Worm (Caenorhabditis elegans) whole organism, L4 larva: ENCODE measurements around the gene D2021.4.

Experiments used
- F37D6.2 ChIP-seq: sonication (generic microtip); optimal IDR thresholded peaks from 2 replicates; lab custom pipeline; 2016; ENCODE audit warnings: mild to moderate bottlenecking, missing genetic modification characterization, missing compliant biosample characterization
- F49E8.2 ChIP-seq: sonication (generic microtip); optimal IDR thresholded peaks from 2 replicates; lab custom pipeline; 2016; ENCODE audit warnings: missing compliant biosample characterization, mild to moderate bottlenecking, missing genetic modification characterization, borderline replicate concordance
- T20F7.1 ChIP-seq: fragments of 200-800 bp; sonication (Bioruptor generic); optimal IDR thresholded peaks from 2 replicates; lab custom pipeline; 2018; ENCODE audit warnings: mild to moderate bottlenecking, missing genetic modification characterization, missing compliant biosample characterization
- T26A8.4 ChIP-seq: fragments of 200-800 bp; sonication (Bioruptor generic); IDR thresholded peaks from 2 replicates; pipeline ENCODE4 v1.3.6; 2022; ENCODE audit warnings: missing genetic modification characterization, missing compliant biosample characterization
- Y105C5A.15 ChIP-seq: fragments of 200-800 bp; sonication (Bioruptor generic); IDR thresholded peaks from 2 replicates; pipeline ENCODE4 v1.3.6; 2022; ENCODE audit warnings: missing genetic modification characterization, missing compliant biosample characterization
- Y48G9A.11 ChIP-seq: fragments of 200-800 bp; sonication (Bioruptor generic); IDR thresholded peaks from 2 replicates; pipeline ENCODE4 v1.3.6; 2022; ENCODE audit warnings: missing genetic modification reagents, missing genetic modification characterization, missing compliant biosample characterization
- aha-1 ChIP-seq: fragments of 150-350 bp; peaks from one replicate; lab custom pipeline; 2014; ENCODE audit warnings: missing biosample characterization, missing genetic modification characterization
- ceh-20 ChIP-seq: fragments of 200-800 bp; sonication (Bioruptor generic); IDR thresholded peaks from 2 replicates; pipeline ENCODE4 v1.3.6; 2022; ENCODE audit warnings: missing genetic modification reagents, missing genetic modification characterization, missing compliant biosample characterization
- ceh-28 ChIP-seq: fragments of 150-350 bp; optimal IDR thresholded peaks from 2 replicates; lab custom pipeline; 2014; ENCODE audit warnings: missing biosample characterization, missing genetic modification reagents, missing genetic modification characterization
- ceh-44 ChIP-seq: fragments of 200-800 bp; sonication (Bioruptor generic); IDR thresholded peaks from 2 replicates; pipeline ENCODE4 v1.3.6; 2022; ENCODE audit warnings: missing genetic modification reagents, missing genetic modification characterization, missing compliant biosample characterization
- ceh-62 ChIP-seq: sonication (generic microtip); optimal IDR thresholded peaks from 2 replicates; lab custom pipeline; 2017; ENCODE audit warnings: missing biosample characterization, missing genetic modification characterization
- cey-2 ChIP-seq: sonication (generic microtip); optimal IDR thresholded peaks from 3 replicates; lab custom pipeline; 2017; ENCODE audit warnings: missing genetic modification characterization, mild to moderate bottlenecking, missing compliant biosample characterization, antibody characterized with exemption, borderline replicate concordance; ENCODE audit not compliant: insufficient read depth
- daf-12 ChIP-seq: fragments of 150-350 bp; optimal IDR thresholded peaks from 2 replicates; lab custom pipeline; 2014; ENCODE audit warnings: missing biosample characterization, missing genetic modification reagents, missing genetic modification characterization
- dmd-6 ChIP-seq: fragments of 200-800 bp; sonication (Bioruptor generic); IDR thresholded peaks from 2 replicates; pipeline ENCODE4 v1.3.6; 2022; ENCODE audit warnings: missing genetic modification reagents, missing genetic modification characterization, missing compliant biosample characterization
- dmd-8 ChIP-seq: fragments of 200-800 bp; sonication (Bioruptor generic); IDR thresholded peaks from 2 replicates; pipeline ENCODE4 v1.3.6; 2022; ENCODE audit warnings: missing genetic modification characterization, missing compliant biosample characterization
- dmd-9 ChIP-seq: fragments of 200-800 bp; sonication (Bioruptor generic); IDR thresholded peaks from 2 replicates; pipeline ENCODE4 v1.3.6; 2022; ENCODE audit warnings: missing genetic modification reagents, missing genetic modification characterization, missing compliant biosample characterization
- duxl-1 ChIP-seq: sonication (generic microtip); optimal IDR thresholded peaks from 2 replicates; lab custom pipeline; 2016; ENCODE audit warnings: mild to moderate bottlenecking, missing genetic modification characterization, moderate library complexity, missing compliant biosample characterization; ENCODE audit not compliant: poor library complexity
- egl-27 ChIP-seq: sonication (generic microtip); optimal IDR thresholded peaks from 3 replicates; lab custom pipeline; 2017; ENCODE audit warnings: missing biosample characterization, missing genetic modification reagents, missing genetic modification characterization
- egl-43 ChIP-seq: fragments of 200-800 bp; sonication (Bioruptor generic); IDR thresholded peaks from 2 replicates; pipeline ENCODE4 v1.3.6; 2022; ENCODE audit warnings: missing genetic modification reagents, missing genetic modification characterization, missing compliant biosample characterization
- hlh-11 ChIP-seq: fragments of 200-800 bp; sonication (Bioruptor generic); optimal IDR thresholded peaks from 2 replicates; lab custom pipeline; 2018; ENCODE audit warnings: mild to moderate bottlenecking, missing genetic modification characterization, missing compliant biosample characterization
- hlh-30 ChIP-seq: sonication (generic microtip); optimal IDR thresholded peaks from 2 replicates; lab custom pipeline; 2017; ENCODE audit warnings: antibody characterized with exemption, mild to moderate bottlenecking, missing genetic modification characterization, missing compliant biosample characterization; ENCODE audit not compliant: insufficient read depth
- hmg-1.1 ChIP-seq: fragments of 200-800 bp; sonication (Bioruptor generic); IDR thresholded peaks from 2 replicates; pipeline ENCODE4 v1.3.6; 2022; ENCODE audit warnings: missing genetic modification reagents, missing genetic modification characterization, missing compliant biosample characterization
- jun-1 ChIP-seq: fragments of 150-350 bp; optimal IDR thresholded peaks from 2 replicates; lab custom pipeline; 2014; ENCODE audit warnings: missing biosample characterization, missing genetic modification reagents, missing genetic modification characterization
- lin-1 ChIP-seq: fragments of 200-800 bp; sonication (Bioruptor generic); IDR thresholded peaks from 2 replicates; pipeline ENCODE4 v1.3.6; 2022; ENCODE audit warnings: missing genetic modification reagents, missing genetic modification characterization, missing compliant biosample characterization
- lin-29 ChIP-seq: fragments of 200-800 bp; sonication (Bioruptor generic); IDR thresholded peaks from 2 replicates; pipeline ENCODE4 v1.3.6; 2022; ENCODE audit warnings: missing genetic modification reagents, missing genetic modification characterization, missing compliant biosample characterization
- lin-38 ChIP-seq: fragments of 200-800 bp; sonication (Bioruptor generic); IDR thresholded peaks from 2 replicates; pipeline ENCODE4 v1.3.6; 2022; ENCODE audit warnings: missing genetic modification reagents, missing genetic modification characterization, missing compliant biosample characterization
- lir-3 ChIP-seq: sonication (generic microtip); optimal IDR thresholded peaks from 2 replicates; lab custom pipeline; 2016; ENCODE audit warnings: mild to moderate bottlenecking, missing genetic modification characterization, missing compliant biosample characterization
- mdl-1 ChIP-seq, 2 experiments: fragments of 150-350 bp in 1 of 2; sonication (generic microtip) in 1 of 2; optimal IDR thresholded peaks; 2 replicates each; lab custom pipeline; 2014 to 2017; ENCODE audit warnings: missing biosample characterization in 2 of 2, missing genetic modification characterization in 2 of 2
- mdt-29 ChIP-seq: fragments of 200-800 bp; sonication (Bioruptor generic); IDR thresholded peaks from 2 replicates; pipeline ENCODE4 v1.3.6; 2022; ENCODE audit warnings: missing genetic modification reagents, missing genetic modification characterization, missing compliant biosample characterization
- mep-1 ChIP-seq: fragments of 150-350 bp; sonication (generic microtip); optimal IDR thresholded peaks from 3 replicates; lab custom pipeline; 2014; ENCODE audit warnings: missing biosample characterization, missing genetic modification characterization
- mes-2 ChIP-seq: sonication (generic microtip); optimal IDR thresholded peaks from 2 replicates; lab custom pipeline; 2016; ENCODE audit warnings: missing genotype, mild to moderate bottlenecking, missing genetic modification characterization, missing compliant biosample characterization; ENCODE audit not compliant: poor library complexity, severe bottlenecking
- mxl-3 ChIP-seq: fragments of 200-800 bp; sonication (Bioruptor generic); optimal IDR thresholded peaks from 2 replicates; lab custom pipeline; 2018; ENCODE audit warnings: mild to moderate bottlenecking, missing genetic modification characterization, missing compliant biosample characterization
- nhr-102 ChIP-seq: sonication (generic microtip); optimal IDR thresholded peaks from 2 replicates; lab custom pipeline; 2016; ENCODE audit warnings: mild to moderate bottlenecking, missing genetic modification characterization, moderate library complexity, missing compliant biosample characterization
- nhr-11 ChIP-seq: fragments of 150-350 bp; optimal IDR thresholded peaks from 2 replicates; lab custom pipeline; 2014; ENCODE audit warnings: missing biosample characterization, missing genetic modification characterization
- nhr-28 ChIP-seq: fragments of 150-350 bp; optimal IDR thresholded peaks from 2 replicates; lab custom pipeline; 2014; ENCODE audit warnings: missing biosample characterization, missing genetic modification characterization
- nhr-41 ChIP-seq: fragments of 200-800 bp; sonication (Bioruptor generic); IDR thresholded peaks from 2 replicates; pipeline ENCODE4 v1.3.6; 2022; ENCODE audit warnings: missing genetic modification reagents, missing genetic modification characterization, missing compliant biosample characterization
- nhr-42 ChIP-seq: fragments of 200-800 bp; sonication (Bioruptor generic); IDR thresholded peaks from 2 replicates; pipeline ENCODE4 v1.3.6; 2022; ENCODE audit warnings: missing genetic modification characterization, missing compliant biosample characterization
- nhr-48 ChIP-seq: sonication (generic microtip); optimal IDR thresholded peaks from 2 replicates; lab custom pipeline; 2016; ENCODE audit warnings: mild to moderate bottlenecking, missing genetic modification characterization, missing compliant biosample characterization
- nhr-6 ChIP-seq: fragments of 150-350 bp; optimal IDR thresholded peaks from 2 replicates; lab custom pipeline; 2014; ENCODE audit warnings: missing biosample characterization, missing genetic modification characterization
- rbr-2 ChIP-seq: sonication (generic microtip); optimal IDR thresholded peaks from 2 replicates; lab custom pipeline; 2016; ENCODE audit warnings: missing genotype, missing genetic modification characterization, missing compliant biosample characterization
- sdz-12 ChIP-seq: fragments of 200-800 bp; sonication (Bioruptor generic); optimal IDR thresholded peaks from 2 replicates; lab custom pipeline; 2018; ENCODE audit warnings: mild to moderate bottlenecking, missing genetic modification characterization, missing compliant biosample characterization
- skn-1 ChIP-seq: fragments of 150-350 bp; optimal IDR thresholded peaks from 2 replicates; lab custom pipeline; 2014; ENCODE audit warnings: missing biosample characterization, missing genetic modification characterization
- snpc-1.2 ChIP-seq: fragments of 200-800 bp; sonication (Bioruptor generic); IDR thresholded peaks from 2 replicates; pipeline ENCODE4 v1.3.6; 2022; ENCODE audit warnings: missing genetic modification reagents, missing genetic modification characterization, missing compliant biosample characterization
- spr-1 ChIP-seq: sonication (generic microtip); optimal IDR thresholded peaks from 2 replicates; lab custom pipeline; 2016; ENCODE audit warnings: mild to moderate bottlenecking, missing genetic modification characterization, missing compliant biosample characterization
- unc-39 ChIP-seq: sonication (generic microtip); optimal IDR thresholded peaks from 2 replicates; lab custom pipeline; 2017; ENCODE audit warnings: missing biosample characterization, missing genetic modification characterization
- unc-62 ChIP-seq, 3 experiments: fragments of 150-350 bp in 1 of 3; sonication (generic microtip); optimal IDR thresholded peaks in 2 of 3; peaks in 1 of 3; 1 replicate in 1 of 3; 2 replicates in 2 of 3; lab custom pipeline; 2014 to 2017; ENCODE audit warnings: missing biosample characterization in 3 of 3, missing genetic modification characterization in 3 of 3, missing genetic modification reagents in 3 of 3, missing genotype in 1 of 3
- vab-7 ChIP-seq: fragments of 200-800 bp; sonication (Bioruptor generic); IDR thresholded peaks from 2 replicates; pipeline ENCODE4 v1.3.6; 2022; ENCODE audit warnings: missing genetic modification reagents, missing genetic modification characterization, missing compliant biosample characterization
- ztf-11 ChIP-seq: fragments of 150-350 bp; optimal IDR thresholded peaks from 2 replicates; lab custom pipeline; 2014; ENCODE audit warnings: missing biosample characterization, missing genetic modification characterization

The D2021.4 gene

ce11 chrX:8550099-8550498 lies 1.2 kb upstream of the D2021.4 start (continued):
- peak; percentile 54 to 95 for TF ChIP-seq mdl-1 (tag; optimal IDR thresholded peaks at IDR 0.05; lab: Kevin White, UChicago)
- TF ChIP-seq lin-1 (GFP tag; lab: Robert Waterston, UW): 0 out of 2 replicates have a peak, but pooled peaks have one; percentile 18
- TF ChIP-seq rbr-2 (tag; lab: Kevin White, UChicago): peak; percentile 31
- TF ChIP-seq sdz-12: no peak
- TF ChIP-seq nhr-41 (GFP tag; lab: Robert Waterston, UW): no peak
- TF ChIP-seq vab-7 (GFP tag; lab: Robert Waterston, UW): no peak
- peak; percentile 90 for TF ChIP-seq dmd-6 (GFP tag; lab: Robert Waterston, UW)
- peak; percentile 53 for TF ChIP-seq nhr-102 (tag; lab: Kevin White, UChicago)
- peak; percentile 78 for TF ChIP-seq nhr-6 (tag; lab: Kevin White, UChicago)
- no peak for TF ChIP-seq snpc-1.2 (GFP tag; lab: Robert Waterston, UW)
- TF ChIP-seq hlh-30: peak; percentile 84
- peak; percentile 92 for TF ChIP-seq nhr-28 (tag; lab: Kevin White, UChicago)
- peak; percentile 57 for TF ChIP-seq mes-2 (tag; lab: Kevin White, UChicago)
- TF ChIP-seq nhr-11: peak; percentile 33
- peak; percentile 36 for TF ChIP-seq T20F7.1
- TF ChIP-seq hmg-1.1 (GFP tag; lab: Robert Waterston, UW): peak; percentile 47; the same call in 1 of the 2 replicates
- TF ChIP-seq ceh-20 (GFP tag; lab: Robert Waterston, UW): 0 out of 2 replicates have a peak, but pooled peaks have one; percentile 31
- TF ChIP-seq duxl-1 (tag; lab: Kevin White, UChicago): no peak
- TF ChIP-seq nhr-48 (tag; lab: Kevin White, UChicago): peak; percentile 71
- TF ChIP-seq cey-2 (tag; lab: Kevin White, UChicago): peak; percentile 65
- TF ChIP-seq hlh-11 (tag; lab: Kevin White, UChicago): peak; percentile 94

ce11 chrX:8545971-8546442 lies 2.9 kb downstream of the D2021.4 start, which contains the start of gene sdha-1:
Gene sdha-1 (minus strand): TSS chrX:8546021.
- TF ChIP-seq lir-3 (tag; lab: Kevin White, UChicago) (no peak), lin-1 (GFP tag; lab: Robert Waterston, UW) (no peak), rbr-2 (tag; lab: Kevin White, UChicago) (peak; percentile 80), dmd-9 (GFP tag; lab: Robert Waterston, UW) (no peak), aha-1 (tag; lab: Kevin White, UChicago) (peak; percentile 100), nhr-42 (GFP tag; lab: Robert Waterston, UW) (peak; percentile 43; the same call in 1 of the 2 replicates), ztf-11 (no peak), ceh-28 (tag; lab: Kevin White, UChicago) (no peak), skn-1 (peak; percentile 36), F37D6.2 (tag; lab: Kevin White, UChicago) (peak; percentile 55), jun-1 (tag; lab: Kevin White, UChicago) (peak; percentile 52), spr-1 (tag; lab: Kevin White, UChicago) (peak; percentile 71), nhr-41 (GFP tag; lab: Robert Waterston, UW) (peak; percentile 32; the same call in 1 of the 2 replicates), mxl-3 (GFP tag; lab: Kevin White, UChicago) (peak; percentile 93), lin-29 (GFP tag; lab: Robert Waterston, UW) (0 out of 2 replicates have a peak, but pooled peaks have one; percentile 13), unc-39 (no peak), egl-27 (tag; lab: Kevin White, UChicago) (no peak), dmd-8 (GFP tag; lab: Robert Waterston, UW) (no peak), egl-43 (GFP tag; lab: Robert Waterston, UW) (no peak), T26A8.4 (GFP tag; lab: Robert Waterston, UW) (peak; percentile 71), ceh-44 (no peak), F49E8.2 (tag; lab: Kevin White, UChicago) (no peak), daf-12 (no peak), mdt-29 (GFP tag; lab: Robert Waterston, UW) (no peak), Y105C5A.15 (GFP tag; lab: Robert Waterston, UW) (no peak), ceh-20 (GFP tag; lab: Robert Waterston, UW) (peak; percentile 64; the same call in 1 of the 2 replicates), ceh-62 (tag; lab: Kevin White, UChicago) (no peak), mep-1 (peak; percentile 97), lin-38 (GFP tag; lab: Robert Waterston, UW) (peak; percentile 75), nhr-48 (tag; lab: Kevin White, UChicago) (peak; percentile 59), unc-62 (GFP tag; optimal IDR thresholded peaks at IDR 0.05 in 1 of 2; lab: Kevin White, UChicago) (peak in 1 of 2 experiments; percentile 75), unc-62 (tag; optimal IDR thresholded peaks at IDR 0.05; lab: Kevin White, UChicago) (no peak), Y48G9A.11 (no peak)
